Fruit fly (Drosophila melanogaster) whole organism, prepupa: ENCODE measurements around the gene Tg.

ENCODE experiments used
- Blimp-1 ChIP-seq: fragments of 200-800 bp; sonication (Bioruptor generic); optimal IDR thresholded peaks from 3 replicates; lab custom pipeline; 2017; ENCODE audit warnings: missing biosample characterization, missing genetic modification characterization, mild to moderate bottlenecking, moderate library complexity, missing genetic modification reagents
- CG32006 ChIP-seq: fragments of 200-800 bp; sonication (Bioruptor generic); optimal IDR thresholded peaks from 3 replicates; lab custom pipeline; 2017; ENCODE audit warnings: missing biosample characterization, mild to moderate bottlenecking, missing genetic modification characterization
- CG6163 ChIP-seq: fragments of 200-800 bp; sonication (Bioruptor generic); IDR thresholded peaks from 3 replicates; pipeline ENCODE4 v1.3.6; 2022; ENCODE audit warnings: missing biosample characterization, missing genetic modification characterization
- CG6276 ChIP-seq: fragments of 200-800 bp; sonication (Bioruptor generic); optimal IDR thresholded peaks from 2 replicates; lab custom pipeline; 2017; ENCODE audit warnings: missing biosample characterization, mild to moderate bottlenecking, missing genetic modification characterization
- CG6854 ChIP-seq: fragments of 200-800 bp; sonication (Bioruptor generic); optimal IDR thresholded peaks from 2 replicates; lab custom pipeline; 2017; ENCODE audit warnings: missing biosample characterization, mild to moderate bottlenecking, missing genetic modification characterization
- CG7368 ChIP-seq: fragments of 200-800 bp; sonication (Bioruptor generic); optimal IDR thresholded peaks from 3 replicates; lab custom pipeline; 2016; ENCODE audit warnings: missing biosample characterization, missing genetic modification characterization
- Ets96B ChIP-seq: fragments of 200-800 bp; optimal IDR thresholded peaks from 2 replicates; lab custom pipeline; 2019; ENCODE audit warnings: missing biosample characterization, mild to moderate bottlenecking, missing genetic modification characterization, moderate library complexity
- Gug ChIP-seq: fragments of 200-800 bp; sonication (Bioruptor generic); IDR thresholded peaks from 2 replicates; pipeline ENCODE4 v1.3.6; 2022; ENCODE audit warnings: missing biosample characterization, missing genetic modification characterization
- Hr38 ChIP-seq: sonication (Bioruptor generic); optimal IDR thresholded peaks from 2 replicates; lab custom pipeline; 2016; ENCODE audit warnings: missing biosample characterization, missing genetic modification characterization
- OdsH ChIP-seq: fragments of 200-800 bp; sonication (Bioruptor generic); optimal IDR thresholded peaks from 3 replicates; lab custom pipeline; 2016; ENCODE audit warnings: missing biosample characterization, missing genetic modification characterization
- Smox ChIP-seq: fragments of 200-800 bp; sonication (Bioruptor generic); optimal IDR thresholded peaks from 3 replicates; lab custom pipeline; 2016; ENCODE audit warnings: missing biosample characterization, missing genetic modification characterization
- Sox14 ChIP-seq: fragments of 200-800 bp; sonication (Bioruptor generic); optimal IDR thresholded peaks from 3 replicates; lab custom pipeline; 2016; ENCODE audit warnings: missing biosample characterization, missing genetic modification characterization
- net ChIP-seq: fragments of 200-800 bp; sonication (Bioruptor generic); optimal IDR thresholded peaks from 3 replicates; lab custom pipeline; 2016; ENCODE audit warnings: missing biosample characterization, missing genetic modification characterization

DNA sequence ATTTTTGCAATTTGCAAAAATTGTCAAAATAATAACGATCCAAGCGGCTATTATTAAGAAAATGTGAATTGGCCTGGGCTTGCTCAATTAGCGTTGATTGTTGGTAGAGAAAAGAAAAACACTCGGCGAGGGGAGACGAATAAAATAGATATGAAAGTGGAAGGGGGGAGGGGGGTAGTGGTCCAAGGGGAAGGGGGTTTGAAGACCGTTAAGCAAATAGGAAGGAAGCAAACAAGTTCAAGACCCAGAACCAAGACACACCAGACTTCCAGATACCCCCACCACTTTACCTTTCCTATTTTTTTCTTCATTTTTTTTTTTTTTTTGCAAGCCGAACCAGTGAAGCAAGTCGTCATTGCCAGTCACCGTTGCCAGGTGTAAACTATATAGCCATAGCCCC, 41.9 kb upstream of the Tg start:
- TF ChIP-seq OdsH (no peak), CG7368 (GFP tag; lab: Kevin White, UChicago) (no peak), CG6276 (GFP tag; lab: Kevin White, UChicago) (no peak), Hr38 (GFP tag; lab: Kevin White, UChicago) (no peak), CG32006 (GFP tag; lab: Kevin White, UChicago) (no peak), CG6854 (GFP tag; lab: Kevin White, UChicago) (no peak), Sox14 (GFP tag; lab: Kevin White, UChicago) (no peak), Smox (GFP tag; lab: Kevin White, UChicago) (no peak), Ets96B (tag; lab: Kevin White, UChicago) (no peak), Gug (GFP tag; lab: Robert Waterston, UW) (no peak), net (GFP tag; lab: Kevin White, UChicago) (no peak), CG6163 (GFP tag; lab: Robert Waterston, UW) (no peak), Blimp-1 (GFP tag; lab: Kevin White, UChicago) (no peak)
